Worm (Caenorhabditis elegans): ENCODE measurements around the gene F23F12.12.

DNA sequence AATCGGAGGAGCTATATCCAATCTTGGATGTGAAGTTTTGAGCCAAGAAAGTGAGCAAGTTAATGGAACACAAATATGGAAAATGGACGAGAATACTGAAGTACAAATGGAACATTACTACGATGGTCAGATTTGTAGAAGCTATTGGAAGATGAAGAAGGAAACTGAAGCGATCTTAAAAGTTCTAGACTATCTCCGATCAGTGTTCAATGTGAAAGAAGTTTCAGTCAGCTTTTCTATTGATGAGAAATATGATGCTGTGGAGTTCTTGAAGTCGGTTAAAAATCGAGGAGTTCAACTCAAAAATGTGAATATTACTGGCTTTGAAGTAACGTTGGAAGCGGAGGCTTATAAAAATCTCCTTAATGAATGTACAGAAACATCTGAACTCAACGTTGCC is 8.8 kb upstream of the F23F12.12 start:
- TF ChIP-seq hmbx-1 (tag; optimal IDR thresholded peaks at IDR 0.05) (no peak), ceh-13 (GFP tag; optimal IDR thresholded peaks at IDR 0.05) (no peak), ama-1 (optimal IDR thresholded peaks at IDR 0.05) (no peak), tbx-11 (GFP tag; IDR thresholded peaks at IDR 0.05) (no peak), hnd-1 (tag; optimal IDR thresholded peaks at IDR 0.05) (no peak), aly-1 (tag; optimal IDR thresholded peaks at IDR 0.05) (no peak), F13C5.2 (tag; optimal IDR thresholded peaks at IDR 0.05) (no peak), tbx-37 (GFP tag; conservative IDR thresholded peaks at IDR 0.05) (no peak), flt-1 (GFP tag; IDR thresholded peaks at IDR 0.05) (no peak), sea-1 (GFP tag; conservative IDR thresholded peaks at IDR 0.05) (no peak), B0310.2 (tag; optimal IDR thresholded peaks at IDR 0.05) (no peak)

All from whole organism, early embryonic.